Fruit fly (Drosophila melanogaster): ENCODE results near the gene lok.

The lok gene

DNA sequence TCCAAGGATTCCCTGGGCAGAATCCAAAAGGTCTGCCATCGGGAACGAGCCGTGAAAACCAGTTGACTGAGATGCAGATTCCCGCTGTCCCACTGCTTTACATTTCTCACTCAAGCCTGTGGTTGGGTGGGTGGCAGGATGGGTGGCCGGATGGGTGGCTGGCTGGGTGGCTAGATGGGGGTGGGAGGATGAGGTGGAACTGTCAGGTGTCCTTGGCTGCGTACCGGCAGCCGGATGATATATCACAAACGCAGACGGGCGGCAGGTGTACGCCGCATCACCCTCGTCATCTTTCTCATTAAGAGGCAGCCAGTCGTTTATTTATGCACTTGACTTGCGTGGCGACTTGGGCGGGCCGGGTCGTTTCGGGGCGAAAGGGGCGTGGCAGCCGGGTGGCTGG is 41.1 kb upstream of the lok start:
- TF ChIP-seq Dfd (GFP tag; optimal IDR thresholded peaks at IDR 0.05) (peak; percentile 92), sage (GFP tag; optimal IDR thresholded peaks at IDR 0.05) (no peak)

DNA sequence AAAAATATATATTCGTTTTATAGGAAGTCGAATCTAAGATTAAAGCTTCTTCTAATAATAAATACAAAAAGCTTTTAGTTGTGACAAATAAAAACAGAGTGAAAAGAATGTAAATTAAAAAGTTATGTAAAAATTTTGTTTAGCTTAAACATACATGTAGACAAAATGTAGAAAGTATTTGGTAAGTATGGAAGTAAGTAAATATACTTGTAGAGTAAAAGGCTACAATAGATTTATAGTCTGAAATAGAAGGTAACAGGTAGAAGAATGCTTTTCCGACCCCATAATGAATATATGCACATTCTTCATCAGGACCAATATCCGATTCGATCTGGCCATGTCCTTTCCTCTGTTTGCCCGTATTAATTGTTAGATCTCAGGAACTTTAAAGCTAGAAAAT is 36.9 kb upstream of the lok start:
- TF ChIP-seq HLH106 (tag; optimal IDR thresholded peaks at IDR 0.05) (no peak), sage (GFP tag; optimal IDR thresholded peaks at IDR 0.05) (no peak), br (GFP tag; optimal IDR thresholded peaks at IDR 0.05) (no peak), dmrt93B (GFP tag; optimal IDR thresholded peaks at IDR 0.05) (no peak), CG9705 (GFP tag; optimal IDR thresholded peaks at IDR 0.05) (no peak), tai (GFP tag; optimal IDR thresholded peaks at IDR 0.05) (no peak), Abd-B (GFP tag; optimal IDR thresholded peaks at IDR 0.05) (no peak), CG32264 (GFP tag; optimal IDR thresholded peaks at IDR 0.05) (no peak), usp (GFP tag; optimal IDR thresholded peaks at IDR 0.05) (no peak)

DNA sequence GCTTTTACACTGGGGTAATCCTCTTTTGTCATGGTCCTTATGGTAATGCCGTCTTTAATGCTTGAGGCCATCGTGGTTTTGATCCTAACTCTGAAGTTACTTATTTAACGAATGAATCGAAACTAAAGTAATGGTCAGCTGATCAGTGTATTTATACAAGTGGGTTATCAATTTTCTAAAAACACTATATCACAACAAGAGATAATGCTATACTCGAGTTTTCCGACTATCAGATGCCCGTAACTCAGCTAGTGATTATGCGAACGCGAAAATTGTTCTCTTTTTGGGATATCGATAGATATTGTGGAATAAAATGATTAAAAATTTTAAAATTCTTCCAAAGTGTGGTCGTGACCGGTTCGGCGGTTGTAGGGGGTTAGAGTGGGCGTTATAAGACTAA is 35.5 kb upstream of the lok start, which contains the start of gene AANATL3:
Gene AANATL3 (minus strand): TSS at position 101 of the 400 bp plus-strand sequence.
- TF ChIP-seq Myc (optimal IDR thresholded peaks at IDR 0.05) (no peak), pan (optimal IDR thresholded peaks at IDR 0.05) (no peak), Jra (GFP tag; optimal IDR thresholded peaks at IDR 0.05) (no peak), ey (GFP tag; optimal IDR thresholded peaks at IDR 0.05) (no peak), Dfd (GFP tag; optimal IDR thresholded peaks at IDR 0.05) (no peak), GATAd (GFP tag; optimal IDR thresholded peaks at IDR 0.05) (no peak), usp (GFP tag; optimal IDR thresholded peaks at IDR 0.05) (no peak), h (GFP tag; optimal IDR thresholded peaks at IDR 0.05) (no peak), br (GFP tag; optimal IDR thresholded peaks at IDR 0.05) (no peak), Hr78 (GFP tag; optimal IDR thresholded peaks at IDR 0.05) (no peak), Vsx2 (GFP tag; optimal IDR thresholded peaks at IDR 0.05; ENCODE audit: partially characterized antibody) (no peak), foxo (GFP tag; optimal IDR thresholded peaks at IDR 0.05) (no peak), psq (GFP tag; optimal IDR thresholded peaks at IDR 0.05) (no peak), dsf (GFP tag; optimal IDR thresholded peaks at IDR 0.05; ENCODE audit: borderline replicate concordance) (no peak), tai (GFP tag; optimal IDR thresholded peaks at IDR 0.05) (no peak), brk (GFP tag; optimal IDR thresholded peaks at IDR 0.05) (no peak), sv (GFP tag; optimal IDR thresholded peaks at IDR 0.05) (no peak)

DNA sequence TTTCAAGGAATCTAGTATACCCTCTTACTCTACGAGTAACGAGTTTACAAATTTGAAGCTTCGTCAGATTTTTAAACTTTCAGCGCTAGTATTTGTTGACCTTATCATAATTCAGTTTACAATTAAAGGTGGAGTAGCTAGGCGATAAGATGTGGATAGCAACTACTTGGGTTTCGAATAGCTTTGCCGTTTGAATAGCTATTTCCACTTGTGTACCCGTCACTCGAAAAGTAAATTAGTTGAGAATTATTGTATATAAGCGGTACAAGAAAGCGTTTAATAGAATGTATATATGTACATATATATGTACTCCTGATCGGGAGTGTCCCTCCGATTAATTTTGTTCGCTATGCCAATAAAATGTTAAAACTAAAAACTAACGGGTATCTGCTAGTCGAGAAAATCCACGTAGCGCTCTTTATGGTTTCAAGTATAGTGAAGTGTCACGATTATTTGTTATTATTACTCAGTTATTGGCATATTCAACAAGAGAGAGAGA is 34.8 kb upstream of the lok start:
- no peak for TF ChIP-seq Dif (GFP tag; optimal IDR thresholded peaks at IDR 0.05; ENCODE audit: partially characterized antibody)
- no peak for TF ChIP-seq Dfd (GFP tag; optimal IDR thresholded peaks at IDR 0.05)
- TF ChIP-seq tai (GFP tag; optimal IDR thresholded peaks at IDR 0.05), result no peak
- TF ChIP-seq CG32264 (GFP tag; optimal IDR thresholded peaks at IDR 0.05), result no peak
- no peak for TF ChIP-seq Hr83 (GFP tag; optimal IDR thresholded peaks at IDR 0.05; ENCODE audit: poor library complexity, severe bottlenecking)
- no peak for TF ChIP-seq dl (GFP tag; optimal IDR thresholded peaks at IDR 0.05; ENCODE audit: insufficient read depth in 1 of 2, partially characterized antibody in 2 of 2)
- no peak for TF ChIP-seq jim (GFP tag; optimal IDR thresholded peaks at IDR 0.05)
- no peak for TF ChIP-seq br (GFP tag; optimal IDR thresholded peaks at IDR 0.05)

DNA sequence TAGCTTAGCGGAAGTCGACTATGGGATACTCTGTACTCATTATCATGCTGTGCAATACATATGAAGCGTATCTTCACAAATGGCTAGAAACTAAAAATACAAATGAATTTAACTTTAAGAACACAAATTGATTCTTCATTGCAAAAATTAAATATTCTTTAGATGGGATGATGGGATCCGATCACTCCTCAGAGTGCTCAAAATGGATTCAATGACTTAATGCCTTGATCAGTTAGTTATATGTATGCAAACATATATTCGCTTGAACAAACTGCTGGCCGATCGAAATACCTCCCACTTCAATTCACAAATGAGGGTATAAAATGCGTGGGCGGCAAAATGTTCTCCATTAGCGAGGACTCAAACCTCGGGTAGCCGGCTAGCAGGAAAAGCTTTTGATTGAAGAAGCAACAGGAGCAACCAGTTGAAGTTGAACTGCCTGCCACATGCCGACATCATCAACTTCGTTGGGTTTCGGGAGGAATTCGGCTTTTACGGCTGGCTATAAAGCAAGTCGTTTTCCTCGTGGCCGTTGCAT is 33.8 kb upstream of the lok start, which contains the start of gene sNPF:
Gene sNPF (plus strand): TSS at position 534 of the 538 bp plus-strand sequence.
- peak; percentile 56 for TF ChIP-seq rgr (GFP tag; optimal IDR thresholded peaks at IDR 0.05)
- peak; percentile 68 for TF ChIP-seq ey (GFP tag; optimal IDR thresholded peaks at IDR 0.05)
- TF ChIP-seq sv (GFP tag; optimal IDR thresholded peaks at IDR 0.05), result peak; percentile 45
- TF ChIP-seq br (GFP tag; optimal IDR thresholded peaks at IDR 0.05), result peak; percentile 53
- peak in 1 of 2 experiments; percentile 59 for TF ChIP-seq foxo (GFP tag; optimal IDR thresholded peaks at IDR 0.05)
- TF ChIP-seq h (GFP tag; optimal IDR thresholded peaks at IDR 0.05), result peak; percentile 73
- TF ChIP-seq lola (GFP tag; optimal IDR thresholded peaks at IDR 0.05), result no peak
- peak; percentile 47 for TF ChIP-seq HLH106 (tag; optimal IDR thresholded peaks at IDR 0.05)
- peak; percentile 71 for TF ChIP-seq woc (GFP tag; optimal IDR thresholded peaks at IDR 0.05)
- TF ChIP-seq fru (GFP tag; optimal IDR thresholded peaks at IDR 0.05), result peak; percentile 73
- peak; percentile 49 for TF ChIP-seq OdsH (GFP tag; optimal IDR thresholded peaks at IDR 0.05)
- no peak for TF ChIP-seq Dif (GFP tag; optimal IDR thresholded peaks at IDR 0.05; ENCODE audit: partially characterized antibody)
- TF ChIP-seq tai (GFP tag; optimal IDR thresholded peaks at IDR 0.05), result no peak
